Worm (Caenorhabditis elegans) whole organism, midembryonic: ENCODE data around the gene K01C8.2.

Experiments
- T22C8.4 ChIP-seq: fragments of 200-800 bp; sonication (Bioruptor generic); IDR thresholded peaks from 2 replicates; pipeline ENCODE4 v1.3.6; 2022; ENCODE audit warnings: missing genetic modification characterization, missing compliant biosample characterization
- cog-1 ChIP-seq: sonication (generic microtip); optimal IDR thresholded peaks from 2 replicates; lab custom pipeline; 2016; ENCODE audit warnings: missing genetic modification characterization, missing compliant biosample characterization
- flt-1 ChIP-seq: fragments of 200-800 bp; sonication (Bioruptor generic); IDR thresholded peaks from 2 replicates; pipeline ENCODE4 v1.3.6; 2022; ENCODE audit warnings: missing genetic modification characterization, missing compliant biosample characterization
- klf-2 ChIP-seq: fragments of 200-800 bp; sonication (Bioruptor generic); conservative IDR thresholded peaks from 2 replicates; pipeline ENCODE4 v1.3.6; 2022; ENCODE audit warnings: missing genetic modification reagents, missing genetic modification characterization, missing compliant biosample characterization
- med-1 ChIP-seq: sonication (generic microtip); optimal IDR thresholded peaks from 2 replicates; lab custom pipeline; 2017; ENCODE audit warnings: missing genetic modification characterization, mild to moderate bottlenecking, missing compliant biosample characterization, antibody characterized with exemption, missing genetic modification reagents; ENCODE audit not compliant: insufficient read depth
- ref-1 ChIP-seq: fragments of 200-800 bp; sonication (Bioruptor generic); conservative IDR thresholded peaks from 2 replicates; pipeline ENCODE4 v1.3.6; 2022; ENCODE audit warnings: missing genetic modification reagents, missing genetic modification characterization, missing compliant biosample characterization
- tab-1 ChIP-seq: fragments of 200-800 bp; sonication (Bioruptor generic); IDR thresholded peaks from 2 replicates; pipeline ENCODE4 v1.3.6; 2022; ENCODE audit warnings: missing genetic modification characterization, missing compliant biosample characterization
- ztf-23 ChIP-seq: fragments of 200-800 bp; sonication (Bioruptor generic); IDR thresholded peaks from 2 replicates; pipeline ENCODE4 v1.3.6; 2022; ENCODE audit warnings: missing genetic modification reagents, missing genetic modification characterization, missing compliant biosample characterization
- ztf-29 ChIP-seq: fragments of 200-800 bp; sonication (Bioruptor generic); IDR thresholded peaks from 2 replicates; pipeline ENCODE4 v1.3.6; 2022; ENCODE audit warnings: missing genetic modification reagents, missing genetic modification characterization, missing compliant biosample characterization

K01C8.2 gene

ce11 chrII:8253160-8253793 lies 16.0 kb downstream of the K01C8.2 start, which contains the start of gene F35C11.5:
Gene F35C11.5 (plus strand): TSS chrII:8253743.
- TF ChIP-seq med-1 (GFP tag; lab: Kevin White, UChicago) = no peak
- no peak for TF ChIP-seq ref-1 (GFP tag; lab: Robert Waterston, UW)
- TF ChIP-seq flt-1 (GFP tag; lab: Robert Waterston, UW) = no peak
- no peak for TF ChIP-seq cog-1 (tag; lab: Kevin White, UChicago)
- no peak for TF ChIP-seq ztf-23 (GFP tag; lab: Robert Waterston, UW)
- TF ChIP-seq T22C8.4 = no peak
- no peak for TF ChIP-seq klf-2 (GFP tag; lab: Robert Waterston, UW)
- TF ChIP-seq tab-1 (GFP tag; lab: Robert Waterston, UW) = no peak

- TF ChIP-seq tab-1 (GFP tag; lab: Robert Waterston, UW) (no peak), klf-2 (GFP tag; lab: Robert Waterston, UW) (no peak), T22C8.4 (no peak), cog-1 (tag; lab: Kevin White, UChicago) (no peak), flt-1 (GFP tag; lab: Robert Waterston, UW) (no peak), ref-1 (GFP tag; lab: Robert Waterston, UW) (no peak), med-1 (GFP tag; lab: Kevin White, UChicago) (no peak), ztf-29 (no peak), ztf-23 (GFP tag; lab: Robert Waterston, UW) (no peak)
Observed at ce11 chrII:8249710-8250109, 19.5 kb downstream of the K01C8.2 start.

DNA sequence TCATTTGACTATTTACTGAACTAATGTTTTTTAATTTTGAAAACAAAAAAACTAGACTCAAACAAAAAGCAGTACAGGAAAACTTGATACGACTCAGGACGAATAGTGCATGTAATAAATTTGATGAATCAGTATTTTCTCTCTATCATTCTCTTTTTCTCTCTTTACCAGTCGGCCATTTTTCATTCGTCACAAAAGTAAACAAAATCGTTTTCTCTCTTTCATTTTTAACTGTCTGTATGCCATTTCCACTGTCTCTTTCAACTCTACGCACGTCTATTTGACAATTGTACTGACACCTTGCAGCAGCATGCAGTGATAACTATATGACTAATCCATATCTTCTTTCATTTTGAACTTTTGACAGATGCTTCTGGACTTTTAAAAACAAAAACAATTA lies 20.5 kb downstream of the K01C8.2 start, which contains the start of the genes F35C11.2 and F35C11.4:
Gene F35C11.2 (minus strand): TSS at position 90 of the 400 bp plus-strand sequence.
Gene F35C11.4 (plus strand): TSS at position 260 of the 400 bp plus-strand sequence.
- TF ChIP-seq ztf-29 (no peak), T22C8.4 (no peak), cog-1 (tag; lab: Kevin White, UChicago) (no peak), flt-1 (GFP tag; lab: Robert Waterston, UW) (no peak), ztf-23 (GFP tag; lab: Robert Waterston, UW) (no peak), tab-1 (GFP tag; lab: Robert Waterston, UW) (no peak), ref-1 (GFP tag; lab: Robert Waterston, UW) (no peak), klf-2 (GFP tag; lab: Robert Waterston, UW) (no peak), med-1 (GFP tag; lab: Kevin White, UChicago) (no peak)

ce11 chrII:8246476-8246875 lies 22.8 kb downstream of the K01C8.2 start, which contains the start of gene F35C11.3:
Gene F35C11.3 (plus strand): TSS chrII:8246776.
- TF ChIP-seq T22C8.4 = no peak
- no peak for TF ChIP-seq flt-1 (GFP tag; lab: Robert Waterston, UW)
- no peak for TF ChIP-seq ztf-29
- no peak for TF ChIP-seq klf-2 (GFP tag; lab: Robert Waterston, UW)
- TF ChIP-seq tab-1 (GFP tag; lab: Robert Waterston, UW) = no peak
- TF ChIP-seq cog-1 (tag; lab: Kevin White, UChicago) = no peak
- no peak for TF ChIP-seq med-1 (GFP tag; lab: Kevin White, UChicago)
- no peak for TF ChIP-seq ztf-23 (GFP tag; lab: Robert Waterston, UW)
- no peak for TF ChIP-seq ref-1 (GFP tag; lab: Robert Waterston, UW)

DNA sequence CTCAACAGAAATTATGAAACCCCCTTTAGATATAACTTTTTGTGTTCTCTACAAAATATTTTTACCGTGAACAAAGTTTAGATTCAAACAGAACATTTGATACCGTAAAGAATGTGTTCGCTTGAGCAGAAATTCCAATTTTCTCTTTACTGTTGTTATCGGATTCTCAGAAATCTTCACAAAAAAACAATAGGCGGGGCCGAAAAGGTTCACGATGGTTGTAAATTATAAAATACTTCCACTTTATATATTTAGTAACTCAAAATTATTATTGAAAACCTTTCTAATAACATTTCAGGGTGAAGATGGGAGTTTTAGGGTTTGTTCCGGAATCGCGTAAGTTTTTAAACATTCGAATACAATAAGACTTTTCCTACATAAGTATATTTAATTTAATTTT lies 31.1 kb downstream of the K01C8.2 start, which contains the start of gene nlp-5:
Gene nlp-5 (plus strand): TSS at position 301 of the 400 bp plus-strand sequence.
- TF ChIP-seq med-1 (GFP tag; lab: Kevin White, UChicago) = no peak
- TF ChIP-seq ref-1 (GFP tag; lab: Robert Waterston, UW) = no peak
- no peak for TF ChIP-seq ztf-23 (GFP tag; lab: Robert Waterston, UW)
- no peak for TF ChIP-seq T22C8.4
- TF ChIP-seq klf-2 (GFP tag; lab: Robert Waterston, UW) = no peak
- TF ChIP-seq cog-1 (tag; lab: Kevin White, UChicago) = no peak
- TF ChIP-seq ztf-29 = no peak
- no peak for TF ChIP-seq tab-1 (GFP tag; lab: Robert Waterston, UW)
- no peak for TF ChIP-seq flt-1 (GFP tag; lab: Robert Waterston, UW)

- TF ChIP-seq med-1 (GFP tag; lab: Kevin White, UChicago) = no peak
- TF ChIP-seq flt-1 (GFP tag; lab: Robert Waterston, UW) = no peak
- no peak for TF ChIP-seq T22C8.4
- no peak for TF ChIP-seq ref-1 (GFP tag; lab: Robert Waterston, UW)
- TF ChIP-seq ztf-29 = no peak
- TF ChIP-seq tab-1 (GFP tag; lab: Robert Waterston, UW) = no peak
- no peak for TF ChIP-seq ztf-23 (GFP tag; lab: Robert Waterston, UW)
- no peak for TF ChIP-seq cog-1 (tag; lab: Kevin White, UChicago)
- TF ChIP-seq klf-2 (GFP tag; lab: Robert Waterston, UW) = no peak
Observed at ce11 chrII:8232489-8232888, 36.8 kb downstream of the K01C8.2 start, which contains the start of gene M110.7. Gene M110.7 (plus strand): TSS chrII:8232789.

- TF ChIP-seq T22C8.4 = no peak
- no peak for TF ChIP-seq ref-1 (GFP tag; lab: Robert Waterston, UW)
- no peak for TF ChIP-seq tab-1 (GFP tag; lab: Robert Waterston, UW)
- TF ChIP-seq ztf-23 (GFP tag; lab: Robert Waterston, UW) = no peak
- TF ChIP-seq med-1 (GFP tag; lab: Kevin White, UChicago) = no peak
- no peak for TF ChIP-seq flt-1 (GFP tag; lab: Robert Waterston, UW)
- no peak for TF ChIP-seq klf-2 (GFP tag; lab: Robert Waterston, UW)
- no peak for TF ChIP-seq cog-1 (tag; lab: Kevin White, UChicago)
- no peak for TF ChIP-seq ztf-29
Observed at ce11 chrII:8230976-8231375, 38.3 kb downstream of the K01C8.2 start, which contains the start of gene M110.9. Gene M110.9 (plus strand): TSS chrII:8231276.

- TF ChIP-seq ref-1 (GFP tag; lab: Robert Waterston, UW) (no peak), ztf-29 (no peak), ztf-23 (GFP tag; lab: Robert Waterston, UW) (no peak), T22C8.4 (no peak), tab-1 (GFP tag; lab: Robert Waterston, UW) (no peak), cog-1 (tag; lab: Kevin White, UChicago) (no peak), flt-1 (GFP tag; lab: Robert Waterston, UW) (no peak), klf-2 (GFP tag; lab: Robert Waterston, UW) (no peak), med-1 (GFP tag; lab: Kevin White, UChicago) (no peak)
Observed at ce11 chrII:8226475-8226874, 42.8 kb downstream of the K01C8.2 start.
